Worm (Caenorhabditis elegans): Measurements from ENCODE around the gene nmur-3.

DNA sequence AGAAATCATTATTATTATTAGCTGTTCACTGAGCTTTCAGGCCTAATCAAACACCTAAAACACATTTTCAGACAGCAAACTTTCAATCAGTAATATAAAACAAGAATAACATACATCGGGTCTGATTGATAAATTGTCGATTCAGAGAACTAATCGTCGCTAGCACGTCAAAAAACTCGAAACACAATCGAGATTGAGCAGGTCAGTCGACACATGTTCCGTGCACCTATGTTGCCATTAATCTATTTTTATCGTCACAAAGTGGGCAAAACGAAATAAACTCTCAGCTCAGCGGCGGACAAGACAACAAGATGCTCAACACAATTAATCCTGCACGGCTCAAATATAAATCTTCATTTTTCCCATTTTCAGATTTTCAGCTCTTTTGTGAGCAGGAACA, 37.0 kb upstream of the nmur-3 start:
- TF ChIP-seq nhr-28 (tag; optimal IDR thresholded peaks at IDR 0.05), result no peak
- no peak for TF ChIP-seq egl-13 (tag; optimal IDR thresholded peaks at IDR 0.05)
- TF ChIP-seq unc-62 (GFP tag; optimal IDR thresholded peaks at IDR 0.05), result no peak
